Fruit fly (Drosophila melanogaster) whole organism, embryonic: ENCODE measurements around the gene CG13081.

Source experiments
- BEAF-32 ChIP-seq: fragments of 200-800 bp; sonication (Bioruptor generic); optimal IDR thresholded peaks from 3 replicates; lab custom pipeline; 2017; ENCODE audit warnings: missing biosample characterization, missing genetic modification characterization, mild to moderate bottlenecking, moderate library complexity, missing genetic modification reagents
- BtbVII ChIP-seq: fragments of 200-800 bp; sonication (Bioruptor generic); optimal IDR thresholded peaks from 3 replicates; lab custom pipeline; 2017; ENCODE audit warnings: missing biosample characterization, mild to moderate bottlenecking, missing genetic modification characterization
- Bteb2 ChIP-seq: fragments of 200-800 bp; sonication (Bioruptor generic); optimal IDR thresholded peaks from 2 replicates; lab custom pipeline; 2016; ENCODE audit warnings: missing biosample characterization, missing genetic modification characterization
- CG10267 ChIP-seq: fragments of 200-800 bp; sonication (Bioruptor generic); optimal IDR thresholded peaks from 2 replicates; lab custom pipeline; 2018; ENCODE audit warnings: missing biosample characterization, mild to moderate bottlenecking, missing genetic modification characterization, moderate library complexity
- CG11504 ChIP-seq: fragments of 200-800 bp; sonication (Bioruptor generic); optimal IDR thresholded peaks from 3 replicates; lab custom pipeline; 2019; ENCODE audit warnings: missing biosample characterization, mild to moderate bottlenecking, missing genetic modification characterization, moderate library complexity
- CG12236 ChIP-seq: fragments of 200-800 bp; sonication (Bioruptor generic); optimal IDR thresholded peaks from 2 replicates; lab custom pipeline; 2016; ENCODE audit warnings: missing biosample characterization, missing genetic modification characterization
- CG14014 ChIP-seq: fragments of 200-800 bp; sonication (Bioruptor generic); IDR thresholded peaks from 2 replicates; pipeline ENCODE4 v1.3.6; 2022; ENCODE audit warnings: missing biosample characterization, missing genetic modification characterization
- CG1647 ChIP-seq: fragments of 200-800 bp; sonication (Bioruptor generic); optimal IDR thresholded peaks from 3 replicates; lab custom pipeline; 2016; ENCODE audit warnings: missing biosample characterization, missing genetic modification characterization
- CG17361 ChIP-seq: fragments of 200-800 bp; sonication (Bioruptor generic); IDR thresholded peaks from 3 replicates; pipeline ENCODE4 v1.3.6; 2022; ENCODE audit warnings: missing biosample characterization, missing genetic modification characterization
- CG2116 ChIP-seq: fragments of 200-800 bp; sonication (Bioruptor generic); optimal IDR thresholded peaks from 3 replicates; lab custom pipeline; 2018; ENCODE audit warnings: missing biosample characterization, mild to moderate bottlenecking, missing genetic modification characterization
- CG2120 ChIP-seq: fragments of 200-800 bp; sonication (Bioruptor generic); optimal IDR thresholded peaks from 3 replicates; lab custom pipeline; 2016; ENCODE audit warnings: missing biosample characterization, missing genetic modification characterization
- CG2199 ChIP-seq: fragments of 200-800 bp; sonication (Bioruptor generic); IDR thresholded peaks from 3 replicates; pipeline ENCODE4 v1.3.6; 2022; ENCODE audit warnings: missing biosample characterization, missing genetic modification characterization
- CG2678 ChIP-seq: fragments of 200-800 bp; sonication (Bioruptor generic); optimal IDR thresholded peaks from 3 replicates; lab custom pipeline; 2019; ENCODE audit warnings: missing biosample characterization, mild to moderate bottlenecking, missing genetic modification characterization, moderate library complexity
- CG30020 ChIP-seq: fragments of 200-800 bp; optimal IDR thresholded peaks from 2 replicates; lab custom pipeline; 2019; ENCODE audit warnings: missing biosample characterization, mild to moderate bottlenecking, missing genetic modification characterization, moderate library complexity
- CG4360 ChIP-seq: fragments of 200-800 bp; sonication (Bioruptor generic); IDR thresholded peaks from 2 replicates; pipeline ENCODE4 v1.3.6; 2022; ENCODE audit warnings: missing biosample characterization, missing genetic modification characterization
- CG43689 ChIP-seq: fragments of 200-800 bp; sonication (Bioruptor generic); IDR thresholded peaks from 2 replicates; pipeline ENCODE4 v1.3.6; 2022; ENCODE audit warnings: missing biosample characterization, missing genetic modification characterization
- CG4617 ChIP-seq: fragments of 200-800 bp; sonication (Bioruptor generic); optimal IDR thresholded peaks from 3 replicates; lab custom pipeline; 2016; ENCODE audit warnings: missing biosample characterization, missing genetic modification characterization, borderline replicate concordance
- CG8478 ChIP-seq: fragments of >200 bp; optimal IDR thresholded peaks from 2 replicates; lab custom pipeline; 2018
- CG8924 ChIP-seq: fragments of 200-800 bp; optimal IDR thresholded peaks from 3 replicates; lab custom pipeline; 2019; ENCODE audit warnings: missing biosample characterization, mild to moderate bottlenecking, missing genetic modification characterization, moderate library complexity
- CrebB ChIP-seq: fragments of 200-800 bp; sonication (Bioruptor generic); optimal IDR thresholded peaks from 3 replicates; lab custom pipeline; 2018; ENCODE audit warnings: missing biosample characterization, mild to moderate bottlenecking, missing genetic modification characterization
- Dll ChIP-seq: fragments of 200-800 bp; sonication (Bioruptor generic); IDR thresholded peaks from 4 replicates; pipeline ENCODE4 v1.3.6; 2022; ENCODE audit warnings: missing biosample characterization, missing genetic modification characterization; ENCODE audit not compliant: partially characterized antibody
- Drgx ChIP-seq: fragments of 200-800 bp; sonication (Bioruptor generic); IDR thresholded peaks from 2 replicates; pipeline ENCODE4 v1.3.6; 2022; ENCODE audit warnings: missing biosample characterization, missing genetic modification characterization
- Fer1 ChIP-seq: fragments of 200-800 bp; sonication (Bioruptor generic); optimal IDR thresholded peaks from 2 replicates; lab custom pipeline; 2017; ENCODE audit warnings: missing biosample characterization, mild to moderate bottlenecking, missing genetic modification characterization
- HLH54F ChIP-seq: fragments of 200-800 bp; sonication (Bioruptor generic); optimal IDR thresholded peaks from 3 replicates; lab custom pipeline; 2016; ENCODE audit warnings: missing biosample characterization, missing genetic modification characterization
- Kr ChIP-seq: fragments of 200-800 bp; sonication (Bioruptor generic); optimal IDR thresholded peaks from 2 replicates; lab custom pipeline; 2017; ENCODE audit warnings: missing biosample characterization, mild to moderate bottlenecking, missing genetic modification characterization
- Med ChIP-seq: fragments of 200-800 bp; sonication (Bioruptor generic); peaks from one replicate; lab custom pipeline; 2016; ENCODE audit warnings: missing biosample characterization, missing genetic modification characterization, mild to moderate bottlenecking, inconsistent platforms, moderate library complexity
- Nf-YA ChIP-seq: fragments of 200-800 bp; sonication (Bioruptor generic); IDR thresholded peaks from 2 replicates; pipeline ENCODE4 v1.3.6; 2022; ENCODE audit warnings: missing biosample characterization, missing genetic modification characterization
- Optix ChIP-seq: fragments of 200-800 bp; sonication (Bioruptor generic); IDR thresholded peaks from 3 replicates; pipeline ENCODE4 v1.3.6; 2022; ENCODE audit warnings: missing biosample characterization, missing genetic modification characterization
- Scr ChIP-seq: fragments of 200-800 bp; sonication (Bioruptor generic); IDR thresholded peaks from 2 replicates; pipeline ENCODE4 v1.3.6; 2022; ENCODE audit warnings: missing biosample characterization, missing genetic modification characterization; ENCODE audit not compliant: partially characterized antibody
- YL-1 ChIP-seq: fragments of 200-800 bp; sonication (Bioruptor generic); optimal IDR thresholded peaks from 3 replicates; lab custom pipeline; 2017; ENCODE audit warnings: missing biosample characterization, mild to moderate bottlenecking, missing genetic modification characterization
- bab2 ChIP-seq: fragments of 200-800 bp; sonication (Bioruptor generic); optimal IDR thresholded peaks from 2 replicates; lab custom pipeline; 2016; ENCODE audit warnings: missing biosample characterization, missing genetic modification characterization
- chif ChIP-seq, 2 experiments: fragments of 200-800 bp; sonication (Bioruptor generic); optimal IDR thresholded peaks; 3 replicates each; lab custom pipeline; 2016; ENCODE audit warnings: missing biosample characterization in 2 of 2, missing genetic modification characterization in 2 of 2
- chm ChIP-seq: fragments of 200-800 bp; sonication (Bioruptor generic); IDR thresholded peaks from 2 replicates; pipeline ENCODE4 v1.3.6; 2022; ENCODE audit warnings: missing biosample characterization, missing genetic modification characterization
- crol ChIP-seq: fragments of 200-800 bp; sonication (Bioruptor generic); IDR thresholded peaks from 2 replicates; pipeline ENCODE4 v1.3.6; 2022; ENCODE audit warnings: missing biosample characterization, missing genetic modification characterization
- cwo ChIP-seq: fragments of 200-800 bp; sonication (Bioruptor generic); optimal IDR thresholded peaks from 3 replicates; lab custom pipeline; 2017; ENCODE audit warnings: missing biosample characterization, missing genetic modification characterization, mild to moderate bottlenecking, moderate library complexity, missing genetic modification reagents
- dan ChIP-seq: fragments of 200-800 bp; sonication (Bioruptor generic); IDR thresholded peaks from 2 replicates; pipeline ENCODE4 v1.3.6; 2022; ENCODE audit warnings: missing biosample characterization, missing genetic modification characterization
- dysf ChIP-seq: fragments of 200-800 bp; sonication (Bioruptor generic); IDR thresholded peaks from 3 replicates; pipeline ENCODE4 v1.3.6; 2022; ENCODE audit warnings: missing biosample characterization, missing genetic modification characterization
- fru ChIP-seq: fragments of >200 bp; optimal IDR thresholded peaks from 2 replicates; lab custom pipeline; 2017
- gfzf ChIP-seq: fragments of 200-800 bp; sonication (Bioruptor generic); optimal IDR thresholded peaks from 2 replicates; lab custom pipeline; 2016; ENCODE audit warnings: missing biosample characterization, mild to moderate bottlenecking, missing genetic modification characterization, moderate library complexity
- grau ChIP-seq: fragments of 200-800 bp; optimal IDR thresholded peaks from 3 replicates; lab custom pipeline; 2019; ENCODE audit warnings: missing biosample characterization, mild to moderate bottlenecking, missing genetic modification characterization, moderate library complexity
- gsb ChIP-seq: fragments of 200-800 bp; sonication (Bioruptor generic); IDR thresholded peaks from 2 replicates; pipeline ENCODE4 v1.3.6; 2022; ENCODE audit warnings: missing biosample characterization, missing genetic modification characterization
- kah ChIP-seq: fragments of 200-800 bp; sonication (Bioruptor generic); optimal IDR thresholded peaks from 2 replicates; lab custom pipeline; 2018; ENCODE audit warnings: missing biosample characterization, mild to moderate bottlenecking, missing genetic modification characterization
- nom ChIP-seq: fragments of 200-800 bp; sonication (Bioruptor generic); optimal IDR thresholded peaks from 2 replicates; lab custom pipeline; 2017; ENCODE audit warnings: missing biosample characterization, missing genetic modification characterization, mild to moderate bottlenecking, moderate library complexity, missing genetic modification reagents
- otp ChIP-seq: fragments of 200-800 bp; sonication (Bioruptor generic); IDR thresholded peaks from 3 replicates; pipeline ENCODE4, ENCODE4 v1.3.6; 2022; ENCODE audit warnings: missing biosample characterization, missing genetic modification characterization
- sens-2 ChIP-seq: fragments of 200-800 bp; sonication (Bioruptor generic); IDR thresholded peaks from 2 replicates; pipeline ENCODE4 v1.3.6; 2022; ENCODE audit warnings: missing biosample characterization, missing genetic modification characterization
- slou ChIP-seq: fragments of 200-800 bp; sonication (Bioruptor generic); optimal IDR thresholded peaks from 3 replicates; lab custom pipeline; 2016; ENCODE audit warnings: missing biosample characterization, missing genetic modification characterization
- sna ChIP-seq: fragments of 200-800 bp; sonication (Bioruptor generic); IDR thresholded peaks from 2 replicates; pipeline ENCODE4 v1.3.6; 2022; ENCODE audit warnings: missing biosample characterization, missing genetic modification characterization; ENCODE audit not compliant: partially characterized antibody
- sob ChIP-seq: fragments of 200-800 bp; sonication (Bioruptor generic); IDR thresholded peaks from 2 replicates; pipeline ENCODE4 v1.3.6; 2022; ENCODE audit warnings: missing biosample characterization, missing genetic modification characterization
- wek ChIP-seq: fragments of 200-800 bp; sonication (Bioruptor generic); optimal IDR thresholded peaks from 3 replicates; lab custom pipeline; 2018; ENCODE audit warnings: missing biosample characterization, mild to moderate bottlenecking, missing genetic modification characterization, moderate library complexity
- zen2 ChIP-seq: fragments of 200-800 bp; sonication (Bioruptor generic); IDR thresholded peaks from 3 replicates; pipeline ENCODE4 v1.3.6; 2022; ENCODE audit warnings: missing biosample characterization, missing genetic modification characterization; ENCODE audit not compliant: partially characterized antibody

The CG13081 gene

DNA sequence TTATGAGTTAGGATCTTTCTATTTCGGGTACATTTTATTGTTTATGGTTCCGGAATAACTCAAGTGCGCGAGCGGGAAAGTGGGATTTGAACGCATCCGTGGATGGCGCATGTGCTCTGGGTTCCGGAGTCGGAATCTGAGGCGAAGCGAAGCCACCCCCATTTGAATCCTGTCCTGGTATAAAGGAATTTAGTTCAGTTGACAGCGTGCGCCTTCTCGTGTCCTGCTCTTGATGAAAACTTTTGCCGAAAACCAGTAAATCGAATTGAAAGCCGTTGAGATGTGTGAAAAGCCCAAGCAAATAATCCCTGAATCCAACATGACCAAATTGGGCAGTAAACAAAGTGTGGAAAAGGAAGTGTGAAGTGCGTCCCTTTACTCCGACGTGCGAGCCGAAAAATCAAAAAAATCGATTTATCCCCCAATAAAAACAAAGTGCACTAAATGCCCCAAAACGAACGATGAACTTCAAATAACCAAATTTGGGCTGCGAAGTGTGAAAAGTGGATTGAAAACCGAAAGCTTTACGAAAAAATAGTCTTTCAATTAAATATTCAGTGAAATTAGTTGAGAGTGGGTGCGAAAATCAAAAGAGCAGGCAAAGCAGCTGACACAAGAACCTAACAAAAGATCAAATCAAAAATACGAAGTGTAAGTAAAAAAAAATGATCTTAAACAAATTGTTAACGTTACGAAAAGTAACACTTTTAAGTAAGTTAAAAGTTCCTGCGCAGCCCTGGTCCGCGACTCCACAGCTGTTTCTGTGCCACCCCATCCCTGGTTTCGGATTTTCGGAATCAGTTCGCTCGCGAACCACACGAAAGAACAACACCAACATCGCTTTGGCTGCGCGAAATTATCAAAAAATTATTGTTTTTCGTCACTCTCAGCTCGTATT, 46.3 kb downstream of the CG13081 start, which contains the start of gene Lar (continued):
- TF ChIP-seq CG2678 (tag; lab: Kevin White, UChicago) (peak; percentile 60), kah (GFP tag; lab: Kevin White, UChicago) (no peak), crol (GFP tag; lab: Robert Waterston, UW) (no peak), CG43689 (no peak), cwo (GFP tag; lab: Kevin White, UChicago) (no peak), nom (GFP tag; lab: Kevin White, UChicago) (peak; percentile 37), sna (GFP tag; lab: Robert Waterston, UW) (0 out of 2 replicates have a peak, but pooled peaks have one; percentile 14), chif (GFP tag; optimal IDR thresholded peaks at IDR 0.05; lab: Kevin White, UChicago) (peak in 1 of 2 experiments; percentile 52), otp (no peak), wek (GFP tag; lab: Kevin White, UChicago) (no peak), gsb (no peak), CG30020 (peak; percentile 45), Optix (GFP tag; lab: Robert Waterston, UW) (peak; percentile 37; the same call in 1 of the 3 replicates), CG1647 (no peak), CrebB (tag; lab: Kevin White, UChicago) (no peak), HLH54F (GFP tag; lab: Kevin White, UChicago) (peak; percentile 58), gfzf (peak; percentile 24), YL-1 (GFP tag; lab: Kevin White, UChicago) (peak; percentile 15), CG17361 (GFP tag; lab: Robert Waterston, UW) (peak; percentile 69), CG2116 (GFP tag; lab: Kevin White, UChicago) (peak; percentile 36), grau (tag; lab: Kevin White, UChicago) (peak; percentile 66), Med (GFP tag; lab: Kevin White, UChicago) (peak; percentile 93), sob (GFP tag; lab: Robert Waterston, UW) (peak; percentile 27; the same call in 1 of the 2 replicates), CG14014 (GFP tag; lab: Robert Waterston, UW) (peak; percentile 43; the same call in 1 of the 2 replicates), slou (peak; percentile 36), Drgx (peak; percentile 35), bab2 (GFP tag; lab: Kevin White, UChicago) (peak; percentile 53), chm (GFP tag; lab: Robert Waterston, UW) (0 out of 2 replicates have a peak, but pooled peaks have one; percentile 45), dan (GFP tag; lab: Robert Waterston, UW) (no peak), CG10267 (tag; lab: Kevin White, UChicago) (peak; percentile 58), CG12236 (GFP tag; lab: Kevin White, UChicago) (no peak), Bteb2 (peak; percentile 75), BtbVII (GFP tag; lab: Kevin White, UChicago) (no peak), dysf (0 out of 3 replicates have a peak, but pooled peaks have one; percentile 38), Kr (GFP tag; lab: Kevin White, UChicago) (no peak), Nf-YA (GFP tag; lab: Robert Waterston, UW) (0 out of 2 replicates have a peak, but pooled peaks have one; percentile 32), fru (lab: Kevin White, UChicago) (no peak), CG2120 (GFP tag; lab: Kevin White, UChicago) (peak; percentile 86)

DNA sequence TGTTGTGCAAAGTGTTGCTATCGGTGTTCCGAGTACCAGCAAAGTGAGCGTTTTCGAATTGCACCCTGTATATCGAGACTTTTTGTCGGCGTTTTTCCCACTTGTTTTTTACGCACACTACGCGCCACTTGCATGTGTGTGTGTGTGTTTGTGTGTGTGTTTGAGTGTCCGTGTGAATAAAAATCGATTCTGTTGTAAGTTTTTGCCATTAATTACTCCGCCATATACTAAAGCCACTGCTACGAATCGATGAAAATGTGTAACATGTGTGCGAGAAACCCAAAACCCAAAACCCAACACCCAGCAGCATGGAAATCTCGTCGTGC, 46.9 kb downstream of the CG13081 start:
- 0 out of 2 replicates have a peak, but pooled peaks have one; percentile 16 for TF ChIP-seq CG4360 (GFP tag; lab: Robert Waterston, UW)
- no peak for TF ChIP-seq sens-2 (GFP tag; lab: Robert Waterston, UW)
- TF ChIP-seq CG4617 = peak; percentile 66
- TF ChIP-seq Dll (GFP tag; lab: Robert Waterston, UW) = 0 out of 4 replicates have a peak, but pooled peaks have one; percentile 19
- TF ChIP-seq CG8478 (lab: Kevin White, UChicago) = peak; percentile 87
- TF ChIP-seq Scr (GFP tag; lab: Robert Waterston, UW) = peak; percentile 46
- TF ChIP-seq CG2199 (GFP tag; lab: Robert Waterston, UW) = 0 out of 3 replicates have a peak, but pooled peaks have one; percentile 10
- TF ChIP-seq CG11504 (tag; lab: Kevin White, UChicago) = peak; percentile 41
- TF ChIP-seq BEAF-32 (GFP tag; lab: Kevin White, UChicago) = peak; percentile 5
- peak; percentile 20 for TF ChIP-seq kah (GFP tag; lab: Kevin White, UChicago)
- 0 out of 2 replicates have a peak, but pooled peaks have one; percentile 8 for TF ChIP-seq sna (GFP tag; lab: Robert Waterston, UW)
- peak; percentile 44 for TF ChIP-seq Fer1 (GFP tag; lab: Kevin White, UChicago)
- TF ChIP-seq zen2 (GFP tag; lab: Robert Waterston, UW) = no peak
- peak; percentile 37 for TF ChIP-seq CG8924 (tag; lab: Kevin White, UChicago)
